Worm (Caenorhabditis elegans) whole organism, young adult: ENCODE measurements around the gene T22B3.3.

ENCODE experiments used
- F55B11.4 ChIP-seq: sonication (generic microtip); optimal IDR thresholded peaks from 2 replicates; lab custom pipeline; 2016; ENCODE audit warnings: missing compliant biosample characterization, missing genetic modification characterization, borderline replicate concordance; ENCODE audit not compliant: insufficient read depth
- F57C9.4 ChIP-seq: sonication (generic microtip); optimal IDR thresholded peaks from 2 replicates; lab custom pipeline; 2017; ENCODE audit warnings: mild to moderate bottlenecking, missing genetic modification characterization, missing compliant biosample characterization
- K11D2.4 ChIP-seq: fragments of 200-800 bp; sonication (Bioruptor generic); IDR thresholded peaks from 2 replicates; pipeline ENCODE4 v1.3.6; 2022; ENCODE audit warnings: missing genetic modification reagents, missing genetic modification characterization, missing compliant biosample characterization
- akir-1 ChIP-seq: fragments of 200-800 bp; sonication (Bioruptor generic); optimal IDR thresholded peaks from 2 replicates; lab custom pipeline; 2018; ENCODE audit warnings: mild to moderate bottlenecking, missing genetic modification characterization, moderate library complexity, missing compliant biosample characterization
- ama-1 ChIP-seq, 3 experiments: fragments of 150-350 bp in 1 of 3; sonication (generic microtip) in 2 of 3; optimal IDR thresholded peaks; 2 replicates each; lab custom pipeline; 2014 to 2018; ENCODE audit warnings: missing biosample characterization in 2 of 3, missing genetic modification characterization in 2 of 3, missing genetic modification reagents in 2 of 3
- ceh-100 ChIP-seq: fragments of 200-800 bp; sonication (Bioruptor generic); IDR thresholded peaks from 2 replicates; pipeline ENCODE4 v1.3.6; 2022; ENCODE audit warnings: missing genetic modification reagents, missing genetic modification characterization, missing compliant biosample characterization
- ceh-58 ChIP-seq: fragments of 200-800 bp; sonication (Bioruptor generic); IDR thresholded peaks from 2 replicates; pipeline ENCODE4 v1.3.6; 2022; ENCODE audit warnings: missing genetic modification characterization, missing compliant biosample characterization
- nhr-27 ChIP-seq: fragments of 200-800 bp; sonication (Bioruptor generic); optimal IDR thresholded peaks from 2 replicates; lab custom pipeline; 2018; ENCODE audit warnings: mild to moderate bottlenecking, missing genetic modification characterization, moderate library complexity, missing compliant biosample characterization
- rcor-1 ChIP-seq: fragments of 200-800 bp; sonication (Bioruptor generic); IDR thresholded peaks from 2 replicates; pipeline ENCODE4 v1.3.6; 2022; ENCODE audit warnings: missing genetic modification reagents, missing genetic modification characterization, missing compliant biosample characterization
- ztf-28 ChIP-seq: fragments of 200-800 bp; sonication (Bioruptor generic); IDR thresholded peaks from 2 replicates; pipeline ENCODE4 v1.3.6; 2022; ENCODE audit warnings: missing genetic modification reagents, missing genetic modification characterization, missing compliant biosample characterization
- ztf-6 ChIP-seq: fragments of 200-800 bp; sonication (Bioruptor generic); IDR thresholded peaks from 2 replicates; pipeline ENCODE4 v1.3.6; 2022; ENCODE audit warnings: missing genetic modification reagents, missing genetic modification characterization, missing compliant biosample characterization

T22B3.3 gene

ce11 chrIV:11655370-11655769 lies 48.2 kb downstream of the T22B3.3 start, which contains the start of gene ent-1:
Gene ent-1, minus strand, starts transcription at chrIV:11655470.
- TF ChIP-seq ztf-28 (no peak), K11D2.4 (GFP tag; lab: Robert Waterston, UW) (no peak), akir-1 (GFP tag; lab: Kevin White, UChicago) (no peak), F55B11.4 (tag; lab: Kevin White, UChicago) (no peak), F57C9.4 (no peak), ceh-58 (GFP tag; lab: Robert Waterston, UW) (no peak), ama-1 (optimal IDR thresholded peaks at IDR 0.05; lab: Kevin White, UChicago) (no peak), ama-1 (GFP tag; optimal IDR thresholded peaks at IDR 0.05; lab: Kevin White, UChicago) (no peak), nhr-27 (no peak), ceh-100 (GFP tag; lab: Robert Waterston, UW) (no peak), rcor-1 (no peak), ztf-6 (GFP tag; lab: Robert Waterston, UW) (no peak)
